Worm (Caenorhabditis elegans) whole organism, L3 larva: ENCODE results near the gene F07F6.7.

Experiments used
- R02D3.7 ChIP-seq: fragments of 150-350 bp; optimal IDR thresholded peaks from 2 replicates; lab custom pipeline; 2014; ENCODE audit warnings: missing biosample characterization, missing genetic modification characterization
- ZK546.5 ChIP-seq: sonication (generic microtip); optimal IDR thresholded peaks from 2 replicates; lab custom pipeline; 2017; ENCODE audit warnings: missing biosample characterization, missing genetic modification characterization
- aly-2 ChIP-seq: fragments of 150-350 bp; optimal IDR thresholded peaks from 2 replicates; lab custom pipeline; 2014; ENCODE audit warnings: missing biosample characterization, missing genetic modification characterization
- ceh-16 ChIP-seq: sonication (generic microtip); optimal IDR thresholded peaks from 2 replicates; lab custom pipeline; 2017; ENCODE audit warnings: missing biosample characterization, missing genetic modification characterization
- ceh-28 ChIP-seq: fragments of 150-350 bp; optimal IDR thresholded peaks from 2 replicates; lab custom pipeline; 2014; ENCODE audit warnings: missing biosample characterization, missing genetic modification reagents, missing genetic modification characterization
- ceh-82 ChIP-seq: fragments of 150-350 bp; optimal IDR thresholded peaks from 2 replicates; lab custom pipeline; 2014; ENCODE audit warnings: missing biosample characterization, missing genetic modification characterization
- ceh-9 ChIP-seq: sonication (generic microtip); optimal IDR thresholded peaks from 2 replicates; lab custom pipeline; 2018; ENCODE audit warnings: missing biosample characterization, missing genetic modification characterization
- daf-12 ChIP-seq: fragments of 150-350 bp; optimal IDR thresholded peaks from 2 replicates; lab custom pipeline; 2014; ENCODE audit warnings: missing biosample characterization, missing genetic modification reagents, missing genetic modification characterization
- egl-27 ChIP-seq: sonication (generic microtip); optimal IDR thresholded peaks from 4 replicates; lab custom pipeline; 2017; ENCODE audit warnings: missing biosample characterization, missing genetic modification reagents, missing genetic modification characterization
- egl-5 ChIP-seq: fragments of 150-350 bp; optimal IDR thresholded peaks from 2 replicates; lab custom pipeline; 2017; ENCODE audit warnings: missing biosample characterization, missing genetic modification reagents, missing genetic modification characterization, inconsistent platforms
- elt-1 ChIP-seq: fragments of 150-350 bp; optimal IDR thresholded peaks from 2 replicates; lab custom pipeline; 2014; ENCODE audit warnings: missing biosample characterization, missing genetic modification characterization
- elt-2 ChIP-seq: sonication (generic microtip); optimal IDR thresholded peaks from 2 replicates; lab custom pipeline; 2016; ENCODE audit warnings: missing genetic modification reagents, mild to moderate bottlenecking, missing genetic modification characterization, missing compliant biosample characterization
- elt-3 ChIP-seq, 3 experiments: fragments of 150-350 bp in 1 of 3; sonication (generic microtip) in 2 of 3; optimal IDR thresholded peaks; 2 replicates in 2 of 3; 4 replicates in 1 of 3; lab custom pipeline; 2014 to 2017; ENCODE audit warnings: missing biosample characterization in 3 of 3, missing genetic modification characterization in 3 of 3
- fkh-10 ChIP-seq: sonication (generic microtip); optimal IDR thresholded peaks from 2 replicates; lab custom pipeline; 2017; ENCODE audit warnings: missing biosample characterization, missing genetic modification reagents, missing genetic modification characterization
- fkh-2 ChIP-seq: fragments of 150-350 bp; optimal IDR thresholded peaks from 2 replicates; lab custom pipeline; 2014; ENCODE audit warnings: missing biosample characterization, missing genetic modification reagents, missing genetic modification characterization
- jun-1 ChIP-seq: fragments of 150-350 bp; optimal IDR thresholded peaks from 2 replicates; lab custom pipeline; 2014; ENCODE audit warnings: missing biosample characterization, missing genetic modification reagents, missing genetic modification characterization
- lin-15B ChIP-seq: fragments of 150-350 bp; optimal IDR thresholded peaks from 2 replicates; lab custom pipeline; 2014; ENCODE audit warnings: missing biosample characterization, missing genetic modification characterization
- lin-39 ChIP-seq: fragments of 150-350 bp; optimal IDR thresholded peaks from 2 replicates; lab custom pipeline; 2018; ENCODE audit warnings: missing biosample characterization, missing genetic modification reagents, missing genetic modification characterization
- lsy-12 ChIP-seq: sonication (generic microtip); optimal IDR thresholded peaks from 2 replicates; lab custom pipeline; 2016; ENCODE audit warnings: mild to moderate bottlenecking, missing genetic modification characterization, missing compliant biosample characterization
- mml-1 ChIP-seq: fragments of 150-350 bp; sonication (generic microtip); optimal IDR thresholded peaks from 3 replicates; lab custom pipeline; 2014; ENCODE audit warnings: missing biosample characterization, missing genetic modification characterization
- nfya-1 ChIP-seq: sonication (generic microtip); optimal IDR thresholded peaks from 2 replicates; lab custom pipeline; 2017; ENCODE audit warnings: missing genetic modification characterization, mild to moderate bottlenecking, missing compliant biosample characterization, antibody characterized with exemption, moderate library complexity; ENCODE audit not compliant: insufficient read depth
- nhr-11 ChIP-seq: fragments of 150-350 bp; optimal IDR thresholded peaks from 2 replicates; lab custom pipeline; 2014; ENCODE audit warnings: missing biosample characterization, missing genetic modification characterization
- nhr-12 ChIP-seq: fragments of 150-350 bp; optimal IDR thresholded peaks from 2 replicates; lab custom pipeline; 2014; ENCODE audit warnings: missing biosample characterization, missing genetic modification characterization
- nhr-237 ChIP-seq: fragments of 150-350 bp; optimal IDR thresholded peaks from 2 replicates; lab custom pipeline; 2014; ENCODE audit warnings: missing biosample characterization, missing genetic modification characterization
- nhr-25 ChIP-seq: sonication (generic microtip); optimal IDR thresholded peaks from 2 replicates; lab custom pipeline; 2017; ENCODE audit warnings: missing biosample characterization, missing genetic modification characterization
- nhr-28 ChIP-seq: fragments of 150-350 bp; optimal IDR thresholded peaks from 2 replicates; lab custom pipeline; 2014; ENCODE audit warnings: missing biosample characterization, missing genetic modification characterization
- nhr-43 ChIP-seq: sonication (generic microtip); optimal IDR thresholded peaks from 2 replicates; lab custom pipeline; 2016; ENCODE audit warnings: mild to moderate bottlenecking, missing genetic modification characterization, missing compliant biosample characterization; ENCODE audit not compliant: poor library complexity, severe bottlenecking
- nhr-67 ChIP-seq: fragments of 150-350 bp; optimal IDR thresholded peaks from 2 replicates; lab custom pipeline; 2014; ENCODE audit warnings: missing biosample characterization, missing genetic modification characterization
- nhr-76 ChIP-seq: fragments of 150-350 bp; sonication (generic microtip); optimal IDR thresholded peaks from 5 replicates; lab custom pipeline; 2014; ENCODE audit warnings: missing biosample characterization, missing genetic modification characterization
- nhr-77 ChIP-seq: fragments of 150-350 bp; optimal IDR thresholded peaks from 2 replicates; lab custom pipeline; 2014; ENCODE audit warnings: missing biosample characterization, missing genetic modification characterization
- pha-4 ChIP-seq: fragments of 150-350 bp; optimal IDR thresholded peaks from 2 replicates; lab custom pipeline; 2014; ENCODE audit warnings: missing biosample characterization, missing genetic modification reagents, missing genetic modification characterization
- sea-2 ChIP-seq: fragments of 150-350 bp; sonication (generic microtip); optimal IDR thresholded peaks from 4 replicates; lab custom pipeline; 2014; ENCODE audit warnings: missing biosample characterization, missing genetic modification reagents, missing genetic modification characterization
- skn-1 ChIP-seq: fragments of 150-350 bp; optimal IDR thresholded peaks from 2 replicates; lab custom pipeline; 2014; ENCODE audit warnings: missing biosample characterization, missing genetic modification characterization
- snpc-4 ChIP-seq: fragments of 150-350 bp; optimal IDR thresholded peaks from 2 replicates; lab custom pipeline; 2014; ENCODE audit warnings: missing biosample characterization, missing genetic modification characterization
- unc-39 ChIP-seq: sonication (generic microtip); optimal IDR thresholded peaks from 4 replicates; lab custom pipeline; 2017; ENCODE audit warnings: missing biosample characterization, missing genetic modification characterization
- unc-62 ChIP-seq: fragments of 150-350 bp; sonication (generic microtip); optimal IDR thresholded peaks from 4 replicates; lab custom pipeline; 2014; ENCODE audit warnings: missing biosample characterization, missing genetic modification reagents, missing genetic modification characterization
- ztf-11 ChIP-seq: fragments of 150-350 bp; optimal IDR thresholded peaks from 2 replicates; lab custom pipeline; 2014; ENCODE audit warnings: missing biosample characterization, missing genetic modification characterization
- ztf-4 ChIP-seq: fragments of 150-350 bp; optimal IDR thresholded peaks from 2 replicates; lab custom pipeline; 2014; ENCODE audit warnings: missing biosample characterization, missing genetic modification characterization

Gene F07F6.7

DNA sequence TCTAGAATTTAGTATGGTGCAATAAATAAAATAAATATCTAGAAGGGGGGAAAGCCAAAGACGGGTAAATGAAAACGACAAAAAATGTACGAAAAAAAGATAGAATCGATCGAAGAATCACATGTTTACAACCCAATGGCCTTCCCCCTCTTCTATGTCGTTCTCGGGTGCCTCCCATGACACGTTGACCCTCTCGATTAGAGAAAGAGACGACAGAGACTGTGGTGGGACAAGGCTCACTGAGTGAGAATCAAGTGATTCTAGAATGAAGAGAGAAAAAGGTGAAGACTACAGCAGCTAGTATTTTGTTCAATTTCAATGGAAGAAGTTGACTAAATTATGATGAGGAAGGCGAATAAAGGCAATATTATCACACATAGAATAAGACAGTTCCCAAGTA, 2.4 kb upstream of the F07F6.7 start (continued):
- TF ChIP-seq nhr-43 (tag; lab: Kevin White, UChicago) (no peak), elt-2 (tag; lab: Kevin White, UChicago) (peak; percentile 85), jun-1 (tag; lab: Kevin White, UChicago) (peak; percentile 11), ceh-16 (tag; lab: Kevin White, UChicago) (no peak), nhr-12 (no peak), daf-12 (tag; lab: Kevin White, UChicago) (no peak), R02D3.7 (tag; lab: Kevin White, UChicago) (no peak), lsy-12 (tag; lab: Kevin White, UChicago) (no peak), elt-1 (tag; lab: Kevin White, UChicago) (no peak), egl-5 (tag; lab: Kevin White, UChicago) (no peak), ceh-28 (tag; lab: Kevin White, UChicago) (peak; percentile 32), ZK546.5 (tag; lab: Kevin White, UChicago) (no peak), nfya-1 (peak; percentile 82), nhr-67 (tag; lab: Kevin White, UChicago) (no peak), sea-2 (GFP tag; lab: Kevin White, UChicago) (no peak), unc-62 (no peak), ztf-4 (tag; lab: Kevin White, UChicago) (no peak), egl-27 (tag; lab: Kevin White, UChicago) (peak; percentile 6), unc-39 (tag; lab: Kevin White, UChicago) (no peak), nhr-28 (tag; lab: Kevin White, UChicago) (no peak), nhr-237 (tag; lab: Kevin White, UChicago) (no peak), nhr-25 (tag; lab: Kevin White, UChicago) (peak; percentile 49), nhr-76 (no peak)

DNA sequence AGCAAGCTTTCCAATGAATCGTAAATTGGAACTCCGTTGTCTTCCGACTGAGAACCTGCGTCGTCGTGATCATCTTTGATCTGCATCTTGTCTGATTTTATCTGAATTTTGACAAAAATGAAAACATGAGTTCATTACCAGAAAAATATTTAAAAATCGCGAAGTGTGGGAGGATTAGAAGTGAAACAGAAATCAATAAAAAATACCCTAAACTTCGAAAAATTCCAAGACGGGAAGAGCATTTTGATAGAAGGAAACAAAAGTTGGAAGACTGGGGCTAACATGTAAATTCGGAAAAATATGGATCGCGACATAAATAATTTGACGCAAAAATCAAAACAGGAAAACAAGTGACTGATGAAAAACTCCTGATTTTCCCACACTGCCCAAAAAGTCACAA, 2.0 kb upstream of the F07F6.7 start, which contains the start of gene F07F6.8:
Gene F07F6.8, minus strand, starts transcription at position 101 of the 400 bp plus-strand sequence.
- TF ChIP-seq aly-2 (tag; lab: Kevin White, UChicago) (no peak), elt-3 (tag; optimal IDR thresholded peaks at IDR 0.05; lab: Kevin White, UChicago) (no peak), ceh-9 (no peak), nhr-12 (no peak), ZK546.5 (tag; lab: Kevin White, UChicago) (no peak), mml-1 (tag; lab: Kevin White, UChicago) (no peak), ceh-82 (no peak), unc-62 (no peak), nhr-67 (tag; lab: Kevin White, UChicago) (no peak), nhr-43 (tag; lab: Kevin White, UChicago) (no peak), fkh-10 (GFP tag; lab: Kevin White, UChicago) (no peak), lin-15B (tag; lab: Kevin White, UChicago) (no peak), nhr-76 (no peak), fkh-2 (tag; lab: Kevin White, UChicago) (no peak), ceh-16 (tag; lab: Kevin White, UChicago) (no peak), jun-1 (tag; lab: Kevin White, UChicago) (no peak), pha-4 (tag; lab: Kevin White, UChicago) (no peak), snpc-4 (tag; lab: Kevin White, UChicago) (no peak), nhr-11 (no peak)
- TF ChIP-seq, all 47 proteins: peak for 0

DNA sequence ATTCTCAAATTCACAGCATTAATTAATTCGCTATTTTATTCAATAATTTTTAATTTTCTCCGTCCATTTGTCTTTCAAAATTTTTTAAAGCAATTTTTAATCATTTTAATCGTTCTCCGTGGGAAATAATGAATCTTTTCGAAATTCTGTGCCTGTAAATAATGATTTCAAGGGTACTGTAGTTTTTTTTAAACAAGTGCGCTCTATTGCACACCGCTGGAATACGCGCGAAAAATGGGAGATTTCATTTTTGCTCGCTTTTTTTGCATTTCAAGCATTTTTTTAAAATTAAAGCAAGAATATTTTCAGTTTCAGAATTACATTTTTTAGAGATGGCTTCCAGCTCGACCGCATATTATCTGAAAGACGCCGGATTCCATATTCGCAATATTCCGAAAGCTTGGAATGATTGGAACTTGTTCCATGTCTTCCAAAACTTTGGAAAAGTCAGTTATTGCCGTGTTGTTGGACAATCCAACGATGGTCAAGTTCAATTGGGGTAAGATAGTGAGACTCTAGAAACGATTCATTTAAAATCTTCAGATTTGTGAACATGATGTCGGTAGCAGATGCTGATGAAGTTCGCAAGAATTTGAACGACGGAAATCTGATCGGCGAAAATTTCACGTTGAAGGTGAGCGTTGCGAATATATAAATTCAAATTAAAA, 2.6 kb downstream of the F07F6.7 start, which contains the start of gene tofu-6:
Gene tofu-6, plus strand, starts transcription at position 302 of the 668 bp plus-strand sequence.
- TF ChIP-seq nfya-1, result peak; percentile 45
- no peak for TF ChIP-seq ceh-16 (tag; lab: Kevin White, UChicago)
- peak; percentile 13 for TF ChIP-seq nhr-25 (tag; lab: Kevin White, UChicago)
- TF ChIP-seq pha-4 (tag; lab: Kevin White, UChicago), result peak; percentile 71
- no peak for TF ChIP-seq egl-27 (tag; lab: Kevin White, UChicago)
- TF ChIP-seq egl-5 (tag; lab: Kevin White, UChicago), result no peak

DNA sequence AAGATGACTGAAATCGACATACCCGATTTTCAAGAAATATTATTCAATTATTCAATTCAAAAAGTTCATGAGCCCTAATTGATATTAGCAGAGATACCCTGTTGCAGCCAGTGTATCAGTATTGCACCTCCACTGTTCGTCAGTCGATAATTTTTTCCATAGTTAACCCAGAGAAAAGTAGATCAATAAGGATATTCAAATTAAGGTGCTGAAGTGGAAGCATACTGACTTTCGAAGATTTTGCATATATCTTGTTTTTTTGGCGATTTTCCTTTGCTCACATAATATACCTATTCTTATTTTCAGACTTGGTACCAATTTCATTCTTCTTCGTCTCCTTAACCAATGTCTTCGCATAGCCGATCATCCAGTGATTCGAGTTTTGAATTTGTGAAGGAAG, 4.7 kb downstream of the F07F6.7 start, which contains the start of gene EEED8.15:
Gene EEED8.15, plus strand, starts transcription at position 301 of the 400 bp plus-strand sequence.
- TF ChIP-seq skn-1 (tag; lab: Kevin White, UChicago) (no peak), unc-39 (tag; lab: Kevin White, UChicago) (no peak), lin-15B (tag; lab: Kevin White, UChicago) (no peak), nhr-77 (no peak), fkh-2 (tag; lab: Kevin White, UChicago) (no peak), jun-1 (tag; lab: Kevin White, UChicago) (no peak), mml-1 (tag; lab: Kevin White, UChicago) (no peak), elt-1 (tag; lab: Kevin White, UChicago) (no peak), lin-39 (no peak), fkh-10 (GFP tag; lab: Kevin White, UChicago) (no peak), nhr-67 (tag; lab: Kevin White, UChicago) (no peak), ceh-16 (tag; lab: Kevin White, UChicago) (no peak), elt-2 (tag; lab: Kevin White, UChicago) (no peak), ZK546.5 (tag; lab: Kevin White, UChicago) (no peak), ztf-11 (tag; lab: Kevin White, UChicago) (no peak)
- TF ChIP-seq, all 47 proteins: peak for 0
